Worm (Caenorhabditis elegans) whole organism, midembryonic: ENCODE data around the gene grl-2.

Experiments
- T22C8.4 ChIP-seq: fragments of 200-800 bp; sonication (Bioruptor generic); IDR thresholded peaks from 2 replicates; pipeline ENCODE4 v1.3.6; 2022; ENCODE audit warnings: missing genetic modification characterization, missing compliant biosample characterization
- flt-1 ChIP-seq: fragments of 200-800 bp; sonication (Bioruptor generic); IDR thresholded peaks from 2 replicates; pipeline ENCODE4 v1.3.6; 2022; ENCODE audit warnings: missing genetic modification characterization, missing compliant biosample characterization
- klf-2 ChIP-seq: fragments of 200-800 bp; sonication (Bioruptor generic); conservative IDR thresholded peaks from 2 replicates; pipeline ENCODE4 v1.3.6; 2022; ENCODE audit warnings: missing genetic modification reagents, missing genetic modification characterization, missing compliant biosample characterization
- med-1 ChIP-seq: sonication (generic microtip); optimal IDR thresholded peaks from 2 replicates; lab custom pipeline; 2017; ENCODE audit warnings: missing genetic modification characterization, mild to moderate bottlenecking, missing compliant biosample characterization, antibody characterized with exemption, missing genetic modification reagents; ENCODE audit not compliant: insufficient read depth
- tab-1 ChIP-seq: fragments of 200-800 bp; sonication (Bioruptor generic); IDR thresholded peaks from 2 replicates; pipeline ENCODE4 v1.3.6; 2022; ENCODE audit warnings: missing genetic modification characterization, missing compliant biosample characterization
- ztf-23 ChIP-seq: fragments of 200-800 bp; sonication (Bioruptor generic); IDR thresholded peaks from 2 replicates; pipeline ENCODE4 v1.3.6; 2022; ENCODE audit warnings: missing genetic modification reagents, missing genetic modification characterization, missing compliant biosample characterization

ce11 chrV:12944229-12944628, 646 bp upstream of the grl-2 start, which contains the start of gene T16G1.3:
- no peak for TF ChIP-seq med-1
- TF ChIP-seq flt-1 (GFP tag; lab: Robert Waterston, UW): no peak
- TF ChIP-seq tab-1 (GFP tag; lab: Robert Waterston, UW): no peak
- no peak for TF ChIP-seq T22C8.4 (GFP tag; lab: Robert Waterston, UW)
- no peak for TF ChIP-seq ztf-23
- no peak for TF ChIP-seq klf-2 (GFP tag; lab: Robert Waterston, UW)
